Worm (Caenorhabditis elegans) whole organism, L1 larva: ENCODE data around the gene C15B12.4.

Experiments
- F16B12.6 ChIP-seq: fragments of 150-350 bp; optimal IDR thresholded peaks from 2 replicates; lab custom pipeline; 2014; ENCODE audit warnings: missing biosample characterization, missing genetic modification characterization
- aly-2 ChIP-seq: fragments of 150-350 bp; optimal IDR thresholded peaks from 2 replicates; lab custom pipeline; 2014; ENCODE audit warnings: missing biosample characterization, missing genetic modification characterization
- fkh-4 ChIP-seq: sonication (generic microtip); optimal IDR thresholded peaks from 2 replicates; lab custom pipeline; 2016; ENCODE audit warnings: missing compliant biosample characterization, missing genetic modification characterization, borderline replicate concordance
- fos-1 ChIP-seq: fragments of 150-350 bp; optimal IDR thresholded peaks from 2 replicates; lab custom pipeline; 2014; ENCODE audit warnings: missing biosample characterization, missing genetic modification characterization
- lin-39 ChIP-seq: fragments of 150-350 bp; optimal IDR thresholded peaks from 2 replicates; lab custom pipeline; 2014; ENCODE audit warnings: missing biosample characterization, missing genetic modification reagents, missing genetic modification characterization

DNA sequence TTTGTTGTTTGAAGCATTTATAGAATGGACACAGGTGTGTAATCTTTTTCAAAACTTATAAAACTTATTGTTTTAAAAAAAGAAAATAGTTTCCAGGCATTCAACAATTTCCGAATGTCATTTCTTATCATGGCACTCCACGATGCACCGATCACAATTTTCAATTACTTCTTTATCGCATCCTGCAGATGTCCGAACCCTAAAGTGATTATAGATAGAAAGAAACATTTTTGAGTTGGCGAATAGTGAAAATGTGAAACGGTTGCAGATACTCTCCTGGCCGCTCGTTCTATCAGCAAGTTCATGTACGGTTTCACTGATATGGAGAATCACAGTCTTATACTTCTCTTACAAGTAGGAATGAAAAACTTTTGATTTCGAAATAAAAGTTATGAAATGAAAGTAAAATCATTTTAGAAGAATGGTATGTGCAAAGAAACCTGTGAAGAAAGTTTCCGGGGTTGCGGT is 10.5 kb downstream of the C15B12.4 start, which contains the start of gene C15B12.2:
- TF ChIP-seq fos-1 (tag; lab: Kevin White, UChicago): no peak
- TF ChIP-seq fkh-4 (tag; lab: Kevin White, UChicago): no peak
- no peak for TF ChIP-seq F16B12.6 (tag; lab: Kevin White, UChicago)
- no peak for TF ChIP-seq aly-2
- no peak for TF ChIP-seq lin-39 (tag; lab: Kevin White, UChicago)
